Fruit fly (Drosophila melanogaster): ENCODE results near the gene CG32856.
A peak's percentile ranks its signal among the peaks of the same experiment; 100 is the strongest.

The CG32856 gene

DNA sequence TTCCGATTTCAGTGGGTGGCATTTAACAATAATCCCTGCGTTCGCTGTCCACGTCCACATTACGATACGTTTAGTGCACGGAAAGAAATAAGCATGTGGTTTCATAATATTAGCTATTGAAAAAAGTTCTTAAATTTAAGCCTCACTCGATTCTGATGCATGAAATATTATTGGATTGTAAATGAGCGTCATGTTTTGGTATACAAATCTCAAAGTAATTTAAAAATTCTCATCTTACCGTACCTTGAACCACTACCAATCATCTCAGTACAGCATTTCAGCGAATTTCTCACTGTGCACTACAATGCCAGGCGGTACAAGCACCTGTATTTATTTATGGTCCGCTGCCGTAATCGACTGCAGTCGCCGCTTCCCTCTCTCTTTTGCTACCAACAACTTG, 9.1 kb upstream of the CG32856 start (continued):
- TF ChIP-seq nerfin-1 (tag; optimal IDR thresholded peaks at IDR 0.05) (peak; percentile 76), gcm2 (GFP tag; optimal IDR thresholded peaks at IDR 0.05) (peak; percentile 52), CG17385 (GFP tag; optimal IDR thresholded peaks at IDR 0.05) (peak; percentile 70), CG3407 (GFP tag; optimal IDR thresholded peaks at IDR 0.05) (peak; percentile 67), Ada2b (GFP tag; IDR thresholded peaks at IDR 0.05) (no peak), stc (GFP tag; IDR thresholded peaks at IDR 0.05) (no peak), HLH4C (GFP tag; IDR thresholded peaks at IDR 0.05; ENCODE audit: partially characterized antibody) (no peak), cas (GFP tag; IDR thresholded peaks at IDR 0.05) (no peak), fd64A (GFP tag; optimal IDR thresholded peaks at IDR 0.05) (peak; percentile 71), CG4820 (GFP tag; optimal IDR thresholded peaks at IDR 0.05) (peak; percentile 70), fd102C (GFP tag; optimal IDR thresholded peaks at IDR 0.05) (no peak), CG6854 (GFP tag; optimal IDR thresholded peaks at IDR 0.05) (peak; percentile 66), NC2α (GFP tag; optimal IDR thresholded peaks at IDR 0.05) (peak; percentile 2), Med (GFP tag) (peak; percentile 94), bbx (GFP tag; IDR thresholded peaks at IDR 0.05; ENCODE audit: partially characterized antibody) (no peak), CG3163 (GFP tag; optimal IDR thresholded peaks at IDR 0.05) (no peak), mirr (GFP tag; optimal IDR thresholded peaks at IDR 0.05) (peak; percentile 23), CG11093 (GFP tag; IDR thresholded peaks at IDR 0.05) (peak; percentile 73; the same call in 2 of the 3 replicates), D (optimal IDR thresholded peaks at IDR 0.05) (no peak), D (GFP tag; optimal IDR thresholded peaks at IDR 0.05) (peak; percentile 75), CG11504 (tag; optimal IDR thresholded peaks at IDR 0.05) (peak; percentile 88), Elba2 (GFP tag; optimal IDR thresholded peaks at IDR 0.05) (no peak), ranshi (GFP tag; IDR thresholded peaks at IDR 0.05) (no peak), esg (GFP tag; conservative IDR thresholded peaks at IDR 0.05) (no peak), Nf-YC (tag; optimal IDR thresholded peaks at IDR 0.05) (peak; percentile 58), E2f1 (GFP tag; IDR thresholded peaks at IDR 0.05) (no peak), CG8944 (GFP tag; optimal IDR thresholded peaks at IDR 0.05) (peak; percentile 80), sqz (GFP tag; optimal IDR thresholded peaks at IDR 0.05) (peak; percentile 68), Hey (tag; optimal IDR thresholded peaks at IDR 0.05) (no peak), grn (GFP tag; optimal IDR thresholded peaks at IDR 0.05) (no peak), zen (tag; optimal IDR thresholded peaks at IDR 0.05) (peak; percentile 64), HmgZ (tag; optimal IDR thresholded peaks at IDR 0.05) (peak; percentile 77), al (GFP tag; IDR thresholded peaks at IDR 0.05) (no peak), CG9215 (GFP tag; IDR thresholded peaks at IDR 0.05) (no peak), CG17612 (GFP tag; IDR thresholded peaks at IDR 0.05) (no peak), CG4854 (GFP tag; optimal IDR thresholded peaks at IDR 0.05) (peak; percentile 58), caup (GFP tag; optimal IDR thresholded peaks at IDR 0.05; ENCODE audit: severe bottlenecking) (peak; percentile 67), en (GFP tag; optimal IDR thresholded peaks at IDR 0.05) (peak; percentile 62), CG12659 (GFP tag; optimal IDR thresholded peaks at IDR 0.05) (peak; percentile 81), kay (GFP tag; optimal IDR thresholded peaks at IDR 0.05) (peak; percentile 54), HmgD (GFP tag; optimal IDR thresholded peaks at IDR 0.05) (no peak), sr (GFP tag; IDR thresholded peaks at IDR 0.05) (no peak), CG3065 (GFP tag; optimal IDR thresholded peaks at IDR 0.05) (peak; percentile 6), CG11398 (GFP tag; optimal IDR thresholded peaks at IDR 0.05) (peak; percentile 67), Lim3 (GFP tag; IDR thresholded peaks at IDR 0.05) (no peak), CG13123 (GFP tag; optimal IDR thresholded peaks at IDR 0.05) (peak; percentile 51), nau (GFP tag; optimal IDR thresholded peaks at IDR 0.05) (peak; percentile 75), pum (GFP tag; optimal IDR thresholded peaks at IDR 0.05) (peak; percentile 77), CG9437 (GFP tag; optimal IDR thresholded peaks at IDR 0.05) (peak; percentile 76), CG10979 (tag; optimal IDR thresholded peaks at IDR 0.05) (peak; percentile 82), CG31441 (GFP tag; IDR thresholded peaks at IDR 0.05) (no peak), Dp (GFP tag; optimal IDR thresholded peaks at IDR 0.05) (no peak)

All from whole organism, embryonic.